Fruit fly (Drosophila melanogaster) whole organism, embryonic: ENCODE data around the gene CG15880.

Source experiments
- Ada2b ChIP-seq: fragments of 200-800 bp; sonication (Bioruptor generic); IDR thresholded peaks from 2 replicates; pipeline ENCODE4 v1.3.6; 2022; ENCODE audit warnings: missing biosample characterization, missing genetic modification characterization
- Aef1 ChIP-seq: fragments of 200-800 bp; sonication (Bioruptor generic); IDR thresholded peaks from 3 replicates; pipeline ENCODE4 v1.3.6; 2022; ENCODE audit warnings: missing biosample characterization, missing genetic modification characterization
- Asciz ChIP-seq: fragments of 200-800 bp; sonication (Bioruptor generic); optimal IDR thresholded peaks from 2 replicates; lab custom pipeline; 2017; ENCODE audit warnings: missing biosample characterization, mild to moderate bottlenecking, missing genetic modification characterization, missing genetic modification reagents
- CG10274 ChIP-seq: fragments of 200-800 bp; sonication (Bioruptor generic); optimal IDR thresholded peaks from 3 replicates; lab custom pipeline; 2017; ENCODE audit warnings: missing biosample characterization, mild to moderate bottlenecking, missing genetic modification characterization
- CG10565 ChIP-seq: fragments of 200-800 bp; sonication (Bioruptor generic); optimal IDR thresholded peaks from 3 replicates; lab custom pipeline; 2016; ENCODE audit warnings: missing biosample characterization, mild to moderate bottlenecking, missing genetic modification characterization
- CG13287 ChIP-seq: fragments of 200-800 bp; sonication (Bioruptor generic); IDR thresholded peaks from 2 replicates; pipeline ENCODE4 v1.3.6; 2022; ENCODE audit warnings: missing biosample characterization, missing genetic modification characterization; ENCODE audit not compliant: partially characterized antibody
- CG13424 ChIP-seq: fragments of 200-800 bp; sonication (Bioruptor generic); optimal IDR thresholded peaks from 2 replicates; lab custom pipeline; 2019; ENCODE audit warnings: missing biosample characterization, mild to moderate bottlenecking, missing genetic modification characterization, moderate library complexity
- CG17361 ChIP-seq: fragments of 200-800 bp; sonication (Bioruptor generic); IDR thresholded peaks from 3 replicates; pipeline ENCODE4 v1.3.6; 2022; ENCODE audit warnings: missing biosample characterization, missing genetic modification characterization
- CG1792 ChIP-seq: fragments of 200-800 bp; sonication (Bioruptor generic); optimal IDR thresholded peaks from 2 replicates; lab custom pipeline; 2016; ENCODE audit warnings: missing biosample characterization, missing genetic modification characterization
- CG18599 ChIP-seq: fragments of 200-800 bp; sonication (Bioruptor generic); optimal IDR thresholded peaks from 3 replicates; lab custom pipeline; 2017; ENCODE audit warnings: missing biosample characterization, missing genetic modification characterization, mild to moderate bottlenecking, moderate library complexity, missing genetic modification reagents
- CG30431 ChIP-seq: fragments of 200-800 bp; sonication (Bioruptor generic); optimal IDR thresholded peaks from 2 replicates; lab custom pipeline; 2017; ENCODE audit warnings: missing biosample characterization, missing genetic modification characterization
- CG43689 ChIP-seq: fragments of 200-800 bp; sonication (Bioruptor generic); IDR thresholded peaks from 2 replicates; pipeline ENCODE4 v1.3.6; 2022; ENCODE audit warnings: missing biosample characterization, missing genetic modification characterization
- CG7987 ChIP-seq: fragments of 200-800 bp; sonication (Bioruptor generic); optimal IDR thresholded peaks from 2 replicates; lab custom pipeline; 2018; ENCODE audit warnings: missing biosample characterization, mild to moderate bottlenecking, missing genetic modification characterization, moderate library complexity
- CG8478 ChIP-seq: fragments of >200 bp; optimal IDR thresholded peaks from 2 replicates; lab custom pipeline; 2018
- CG9215 ChIP-seq: fragments of 200-800 bp; sonication (Bioruptor generic); IDR thresholded peaks from 2 replicates; pipeline ENCODE4 v1.3.6; 2022; ENCODE audit warnings: missing biosample characterization, missing genetic modification characterization
- CG9817 ChIP-seq: fragments of 200-800 bp; sonication (Bioruptor generic); optimal IDR thresholded peaks from 2 replicates; lab custom pipeline; 2018; ENCODE audit warnings: missing biosample characterization, mild to moderate bottlenecking, missing genetic modification characterization, moderate library complexity
- CrebB ChIP-seq: fragments of 200-800 bp; sonication (Bioruptor generic); optimal IDR thresholded peaks from 3 replicates; lab custom pipeline; 2018; ENCODE audit warnings: missing biosample characterization, mild to moderate bottlenecking, missing genetic modification characterization
- Dll ChIP-seq: fragments of 200-800 bp; sonication (Bioruptor generic); IDR thresholded peaks from 4 replicates; pipeline ENCODE4 v1.3.6; 2022; ENCODE audit warnings: missing biosample characterization, missing genetic modification characterization; ENCODE audit not compliant: partially characterized antibody
- HLH54F ChIP-seq: fragments of 200-800 bp; sonication (Bioruptor generic); optimal IDR thresholded peaks from 3 replicates; lab custom pipeline; 2016; ENCODE audit warnings: missing biosample characterization, missing genetic modification characterization
- Hand ChIP-seq: fragments of 200-800 bp; sonication (Bioruptor generic); optimal IDR thresholded peaks from 2 replicates; lab custom pipeline; 2017; ENCODE audit warnings: mild to moderate bottlenecking, missing biosample characterization, missing genetic modification reagents, missing genetic modification characterization
- HmgD ChIP-seq: fragments of 200-800 bp; sonication (Bioruptor generic); optimal IDR thresholded peaks from 3 replicates; lab custom pipeline; 2016; ENCODE audit warnings: missing biosample characterization, missing genetic modification characterization
- Meics ChIP-seq: fragments of 200-800 bp; sonication (Bioruptor generic); optimal IDR thresholded peaks from 2 replicates; lab custom pipeline; 2017; ENCODE audit warnings: missing biosample characterization, mild to moderate bottlenecking, missing genetic modification characterization
- NK7.1 ChIP-seq: fragments of 200-800 bp; sonication (Bioruptor generic); optimal IDR thresholded peaks from 3 replicates; lab custom pipeline; 2016; ENCODE audit warnings: missing biosample characterization, missing genetic modification characterization
- Neu2 ChIP-seq: fragments of 200-800 bp; sonication (Bioruptor generic); optimal IDR thresholded peaks from 3 replicates; lab custom pipeline; 2016; ENCODE audit warnings: missing biosample characterization, missing genetic modification characterization, borderline replicate concordance
- Ptx1 ChIP-seq: fragments of 200-800 bp; sonication (Bioruptor generic); IDR thresholded peaks from 2 replicates; pipeline ENCODE4 v1.3.6; 2022; ENCODE audit warnings: missing biosample characterization, missing genetic modification characterization
- Sry-β ChIP-seq: fragments of 200-800 bp; sonication (Bioruptor generic); optimal IDR thresholded peaks from 2 replicates; lab custom pipeline; 2018; ENCODE audit warnings: missing biosample characterization, mild to moderate bottlenecking, missing genetic modification characterization, moderate library complexity
- Trl ChIP-seq, 3 experiments: fragments of >200 bp in 2 of 3; fragments of 200-800 bp in 1 of 3; sonication (Bioruptor generic) in 1 of 3; optimal IDR thresholded peaks; 2 replicates in 1 of 3; 3 replicates in 2 of 3; lab custom pipeline; 2016 to 2017; ENCODE audit warnings: missing biosample characterization in 1 of 3, missing genetic modification characterization in 1 of 3
- al ChIP-seq: fragments of 200-800 bp; sonication (Bioruptor generic); IDR thresholded peaks from 2 replicates; pipeline ENCODE4 v1.3.6; 2022; ENCODE audit warnings: missing biosample characterization, missing genetic modification characterization
- ara ChIP-seq: fragments of 200-800 bp; sonication (Bioruptor generic); IDR thresholded peaks from 2 replicates; pipeline ENCODE4 v1.3.6; 2022; ENCODE audit warnings: missing biosample characterization, missing genetic modification characterization
- bbx ChIP-seq: fragments of 200-800 bp; sonication (Bioruptor generic); IDR thresholded peaks from 2 replicates; pipeline ENCODE4 v1.3.6; 2022; ENCODE audit warnings: missing biosample characterization, missing genetic modification characterization; ENCODE audit not compliant: partially characterized antibody
- btn ChIP-seq: fragments of 200-800 bp; sonication (Bioruptor generic); optimal IDR thresholded peaks from 2 replicates; lab custom pipeline; 2016; ENCODE audit warnings: missing biosample characterization, missing genetic modification characterization
- crp ChIP-seq, 2 experiments: fragments of 200-800 bp; sonication (Bioruptor generic); optimal IDR thresholded peaks; 2 replicates in 1 of 2; 3 replicates in 1 of 2; lab custom pipeline; 2017; ENCODE audit warnings: missing biosample characterization in 2 of 2, missing genetic modification characterization in 2 of 2, mild to moderate bottlenecking in 1 of 2, moderate library complexity in 1 of 2
- dati ChIP-seq: fragments of 200-800 bp; sonication (Bioruptor generic); IDR thresholded peaks from 2 replicates; pipeline ENCODE4 v1.3.6; 2022; ENCODE audit warnings: missing biosample characterization, missing genetic modification characterization
- fd96Cb ChIP-seq: fragments of 200-800 bp; sonication (Bioruptor generic); optimal IDR thresholded peaks from 2 replicates; lab custom pipeline; 2018; ENCODE audit warnings: missing biosample characterization, mild to moderate bottlenecking, missing genetic modification characterization, moderate library complexity
- fu2 ChIP-seq: fragments of 200-800 bp; sonication (Bioruptor generic); optimal IDR thresholded peaks from 2 replicates; lab custom pipeline; 2016; ENCODE audit warnings: missing biosample characterization, missing genetic modification characterization
- insv ChIP-seq, 2 experiments: fragments of 200-800 bp; sonication (Bioruptor generic); optimal IDR thresholded peaks; 3 replicates each; lab custom pipeline; 2016 to 2018; ENCODE audit warnings: missing biosample characterization in 2 of 2, missing genetic modification characterization in 2 of 2
- jumu ChIP-seq: fragments of 200-800 bp; sonication (Bioruptor generic); optimal IDR thresholded peaks from 3 replicates; lab custom pipeline; 2016; ENCODE audit warnings: missing biosample characterization, missing genetic modification characterization
- ken ChIP-seq: fragments of 200-800 bp; sonication (Bioruptor generic); IDR thresholded peaks from 3 replicates; pipeline ENCODE4 v1.3.6; 2022; ENCODE audit warnings: missing biosample characterization, missing genetic modification characterization
- klu ChIP-seq: fragments of 200-800 bp; sonication (Bioruptor generic); IDR thresholded peaks from 2 replicates; pipeline ENCODE4 v1.3.6; 2022; ENCODE audit warnings: missing biosample characterization, missing genetic modification characterization
- pan ChIP-seq, 4 experiments: fragments of >200 bp in 3 of 4; fragments of 200-800 bp in 1 of 4; sonication (Bioruptor generic) in 1 of 4; optimal IDR thresholded peaks in 3 of 4; IDR thresholded peaks in 1 of 4; 2 replicates each; pipeline versions ENCODE4 v1.3.6 to Lab custom; 2017 to 2022; ENCODE audit warnings: missing biosample characterization in 2 of 4, missing genetic modification characterization in 2 of 4, mixed read lengths in 1 of 4
- pfk ChIP-seq: fragments of 200-800 bp; sonication (Bioruptor generic); optimal IDR thresholded peaks from 2 replicates; lab custom pipeline; 2018; ENCODE audit warnings: missing biosample characterization, mild to moderate bottlenecking, missing genetic modification characterization, moderate library complexity
- psq ChIP-seq: fragments of 200-800 bp; sonication (Bioruptor generic); optimal IDR thresholded peaks from 2 replicates; lab custom pipeline; 2017; ENCODE audit warnings: missing biosample characterization, missing genetic modification characterization
- run ChIP-seq: fragments of 200-800 bp; sonication (Bioruptor generic); optimal IDR thresholded peaks from 3 replicates; lab custom pipeline; 2018; ENCODE audit warnings: missing biosample characterization, mild to moderate bottlenecking, missing genetic modification characterization
- sc ChIP-seq, 3 experiments: fragments of >200 bp in 2 of 3; fragments of 200-800 bp in 1 of 3; sonication (Bioruptor generic) in 1 of 3; optimal IDR thresholded peaks; 2 replicates in 2 of 3; 3 replicates in 1 of 3; lab custom pipeline; 2017; ENCODE audit warnings: mild to moderate bottlenecking in 1 of 3, missing biosample characterization in 1 of 3, missing genetic modification characterization in 1 of 3, missing genetic modification reagents in 1 of 3
- ssp ChIP-seq: fragments of 200-800 bp; sonication (Bioruptor generic); IDR thresholded peaks from 2 replicates; pipeline ENCODE4 v1.3.6; 2022; ENCODE audit warnings: missing biosample characterization, missing genetic modification characterization
- zen ChIP-seq: fragments of 200-800 bp; sonication (Bioruptor generic); optimal IDR thresholded peaks from 3 replicates; lab custom pipeline; 2018; ENCODE audit warnings: missing biosample characterization, mild to moderate bottlenecking, missing genetic modification characterization, moderate library complexity
- zfh2 ChIP-seq: fragments of 200-800 bp; sonication (Bioruptor generic); optimal IDR thresholded peaks from 2 replicates; lab custom pipeline; 2016; ENCODE audit warnings: missing biosample characterization, missing genetic modification characterization

The CG15880 gene

DNA sequence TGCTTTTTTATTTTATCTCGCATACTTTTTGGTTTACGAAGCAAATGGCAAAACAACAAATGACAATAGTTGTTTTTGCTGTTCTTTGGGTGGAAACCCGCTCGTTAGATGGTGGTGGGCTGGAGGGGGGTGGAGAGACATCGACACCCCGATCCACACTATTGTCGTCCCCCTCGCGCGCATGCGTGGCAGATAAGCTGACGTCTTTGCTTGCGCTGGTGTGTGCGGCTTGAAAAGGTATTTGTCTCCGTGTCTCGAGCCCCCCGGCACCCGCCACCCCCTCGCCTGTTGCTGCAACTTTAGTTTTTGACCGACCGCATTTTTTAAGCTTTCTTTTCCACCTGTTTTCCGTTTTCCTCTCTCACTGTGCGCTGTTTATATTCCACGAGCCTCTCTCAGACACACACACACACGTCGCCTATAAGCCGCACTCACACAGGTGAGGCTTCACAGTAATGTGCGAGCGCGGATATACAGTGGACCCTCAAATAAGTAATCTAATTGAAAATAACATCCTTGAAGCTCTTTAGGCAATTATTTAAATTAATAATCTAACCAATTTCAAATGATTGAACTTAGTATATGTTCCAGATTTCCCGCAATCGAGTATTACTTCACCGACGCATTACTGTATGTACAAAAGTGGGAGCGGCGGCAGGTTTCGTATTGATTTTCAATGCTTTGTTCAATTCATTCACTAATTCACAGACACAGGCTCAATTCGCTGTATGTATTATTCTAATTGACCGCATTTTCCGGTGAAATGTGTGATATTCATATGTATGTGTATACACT, 49.4 kb upstream of the CG15880 start (continued):
- TF ChIP-seq CG9817 (tag; lab: Kevin White, UChicago) (peak; percentile 96), run (tag; lab: Kevin White, UChicago) (peak; percentile 78), Meics (GFP tag; lab: Kevin White, UChicago) (peak; percentile 93), CG13287 (GFP tag; lab: Robert Waterston, UW) (peak; percentile 12; the same call in 1 of the 2 replicates), Dll (no peak), CG8478 (no peak), klu (GFP tag; lab: Robert Waterston, UW) (peak; percentile 88), zen (tag; lab: Kevin White, UChicago) (peak; percentile 89), insv (GFP tag; optimal IDR thresholded peaks at IDR 0.05; lab: Kevin White, UChicago) (peak in 1 of 2 experiments; percentile 18), al (GFP tag; lab: Robert Waterston, UW) (peak; percentile 92), Aef1 (peak; percentile 94), CG10274 (GFP tag; lab: Kevin White, UChicago) (peak; percentile 72), CG43689 (peak; percentile 88), btn (peak; percentile 77), Asciz (GFP tag; lab: Kevin White, UChicago) (peak; percentile 79), Ptx1 (GFP tag; lab: Robert Waterston, UW) (peak; percentile 96), Sry-β (peak; percentile 4), CG9215 (GFP tag; lab: Robert Waterston, UW) (peak; percentile 93), jumu (GFP tag; lab: Kevin White, UChicago) (peak; percentile 90), fd96Cb (tag; lab: Kevin White, UChicago) (peak; percentile 92), crp (GFP tag; optimal IDR thresholded peaks at IDR 0.05; lab: Kevin White, UChicago) (peak in 1 of 2 experiments; percentile 43), Hand (peak; percentile 77), CrebB (tag; lab: Kevin White, UChicago) (peak; percentile 89), pfk (GFP tag; lab: Kevin White, UChicago) (no peak), CG10565 (GFP tag; lab: Kevin White, UChicago) (peak; percentile 51), sc (optimal IDR thresholded peaks at IDR 0.05; lab: Kevin White, UChicago) (no peak), sc (GFP tag; optimal IDR thresholded peaks at IDR 0.05; lab: Kevin White, UChicago) (peak; percentile 75), CG18599 (GFP tag; lab: Kevin White, UChicago) (peak; percentile 93), bbx (GFP tag; lab: Robert Waterston, UW) (no peak; the same call in 1 of the 2 replicates), psq (GFP tag; lab: Kevin White, UChicago) (peak; percentile 61), CG7987 (GFP tag; lab: Kevin White, UChicago) (peak; percentile 84), HmgD (GFP tag; lab: Kevin White, UChicago) (no peak), ara (GFP tag; lab: Robert Waterston, UW) (peak; percentile 95), ken (peak; percentile 94), CG1792 (GFP tag; lab: Kevin White, UChicago) (peak; percentile 86), NK7.1 (GFP tag; lab: Kevin White, UChicago) (peak; percentile 83), zfh2 (GFP tag; lab: Kevin White, UChicago) (peak; percentile 88), ssp (GFP tag; lab: Robert Waterston, UW) (peak; percentile 86), CG17361 (GFP tag; lab: Robert Waterston, UW) (peak; percentile 90), Trl (optimal IDR thresholded peaks at IDR 0.05; lab: Kevin White, UChicago) (peak; percentile 41), Trl (GFP tag; optimal IDR thresholded peaks at IDR 0.05; lab: Kevin White, UChicago) (peak; percentile 91), dati (peak; percentile 80), Ada2b (peak; percentile 93), CG13424 (tag; lab: Kevin White, UChicago) (peak; percentile 96), CG30431 (GFP tag; lab: Kevin White, UChicago) (peak; percentile 81), Neu2 (GFP tag; lab: Kevin White, UChicago) (peak; percentile 14), pan (optimal IDR thresholded peaks at IDR 0.05; lab: Kevin White, UChicago) (no peak), pan (GFP tag; optimal IDR thresholded peaks at IDR 0.05 in 1 of 2, IDR thresholded peaks at IDR 0.05 in 1 of 2) (peak in 1 of 2 experiments; percentile 97), HLH54F (GFP tag; lab: Kevin White, UChicago) (peak; percentile 93), fu2 (GFP tag; lab: Kevin White, UChicago) (peak; percentile 71)
